Fruit fly (Drosophila melanogaster) whole organism, prepupa: ENCODE data around the gene CG31924.

ENCODE experiments used
- Blimp-1 ChIP-seq: fragments of 200-800 bp; sonication (Bioruptor generic); optimal IDR thresholded peaks from 3 replicates; lab custom pipeline; 2017; ENCODE audit warnings: missing biosample characterization, missing genetic modification characterization, mild to moderate bottlenecking, moderate library complexity, missing genetic modification reagents
- CG10631 ChIP-seq: fragments of 200-800 bp; sonication (Bioruptor generic); optimal IDR thresholded peaks from 2 replicates; lab custom pipeline; 2016; ENCODE audit warnings: missing biosample characterization, missing genetic modification characterization
- CG10669 ChIP-seq: fragments of 200-800 bp; sonication (Bioruptor generic); optimal IDR thresholded peaks from 3 replicates; lab custom pipeline; 2018; ENCODE audit warnings: missing biosample characterization, mild to moderate bottlenecking, missing genetic modification characterization, moderate library complexity
- CG11294 ChIP-seq: fragments of 200-800 bp; sonication (Bioruptor generic); IDR thresholded peaks from 2 replicates; pipeline ENCODE4 v1.3.6; 2022; ENCODE audit warnings: missing biosample characterization, missing genetic modification characterization
- CG11762 ChIP-seq: fragments of 200-800 bp; sonication (Bioruptor generic); optimal IDR thresholded peaks from 3 replicates; lab custom pipeline; 2016; ENCODE audit warnings: missing biosample characterization, missing genetic modification characterization; ENCODE audit not compliant: insufficient read depth
- CG15336 ChIP-seq: fragments of 200-800 bp; sonication (Bioruptor generic); IDR thresholded peaks from 2 replicates; pipeline ENCODE4 v1.3.6; 2022; ENCODE audit warnings: missing biosample characterization, missing genetic modification characterization
- CG1621 ChIP-seq: fragments of 200-800 bp; sonication (Bioruptor generic); optimal IDR thresholded peaks from 3 replicates; lab custom pipeline; 2018; ENCODE audit warnings: missing biosample characterization, mild to moderate bottlenecking, missing genetic modification characterization
- CG16779 ChIP-seq: fragments of 200-800 bp; sonication (Bioruptor generic); optimal IDR thresholded peaks from 3 replicates; lab custom pipeline; 2017; ENCODE audit warnings: missing biosample characterization, mild to moderate bottlenecking, missing genetic modification characterization
- CG32006 ChIP-seq: fragments of 200-800 bp; sonication (Bioruptor generic); optimal IDR thresholded peaks from 3 replicates; lab custom pipeline; 2017; ENCODE audit warnings: missing biosample characterization, mild to moderate bottlenecking, missing genetic modification characterization
- CG4318 ChIP-seq: fragments of 200-800 bp; sonication (Bioruptor generic); optimal IDR thresholded peaks from 3 replicates; lab custom pipeline; 2017; ENCODE audit warnings: missing biosample characterization, mild to moderate bottlenecking, missing genetic modification characterization
- CG6163 ChIP-seq: fragments of 200-800 bp; sonication (Bioruptor generic); IDR thresholded peaks from 3 replicates; pipeline ENCODE4 v1.3.6; 2022; ENCODE audit warnings: missing biosample characterization, missing genetic modification characterization
- CG6276 ChIP-seq: fragments of 200-800 bp; sonication (Bioruptor generic); optimal IDR thresholded peaks from 2 replicates; lab custom pipeline; 2017; ENCODE audit warnings: missing biosample characterization, mild to moderate bottlenecking, missing genetic modification characterization
- CG6792 ChIP-seq: fragments of 200-800 bp; sonication (Bioruptor generic); optimal IDR thresholded peaks from 3 replicates; lab custom pipeline; 2016; ENCODE audit warnings: missing biosample characterization, missing genetic modification characterization
- CG6808 ChIP-seq: fragments of 200-800 bp; sonication (Bioruptor generic); optimal IDR thresholded peaks from 3 replicates; lab custom pipeline; 2017; ENCODE audit warnings: missing biosample characterization, missing genetic modification characterization, mild to moderate bottlenecking, moderate library complexity, missing genetic modification reagents
- CG6854 ChIP-seq: fragments of 200-800 bp; sonication (Bioruptor generic); optimal IDR thresholded peaks from 2 replicates; lab custom pipeline; 2017; ENCODE audit warnings: missing biosample characterization, mild to moderate bottlenecking, missing genetic modification characterization
- CG8119 ChIP-seq: fragments of 200-800 bp; sonication (Bioruptor generic); IDR thresholded peaks from 3 replicates; pipeline ENCODE4 v1.3.6; 2022; ENCODE audit warnings: missing biosample characterization, missing genetic modification characterization
- CG8632 ChIP-seq: fragments of 200-800 bp; sonication (Bioruptor generic); optimal IDR thresholded peaks from 3 replicates; lab custom pipeline; 2016; ENCODE audit warnings: missing biosample characterization, missing genetic modification characterization
- CG9139 ChIP-seq: fragments of 200-800 bp; sonication (Bioruptor generic); optimal IDR thresholded peaks from 3 replicates; lab custom pipeline; 2017; ENCODE audit warnings: missing biosample characterization, mild to moderate bottlenecking, missing genetic modification characterization
- Eip78C ChIP-seq: fragments of 200-800 bp; sonication (Bioruptor generic); peaks from one replicate; lab custom pipeline; 2016; ENCODE audit warnings: missing biosample characterization, missing genetic modification characterization
- Eip93F ChIP-seq: fragments of 200-800 bp; sonication (Bioruptor generic); optimal IDR thresholded peaks from 2 replicates; lab custom pipeline; 2016; ENCODE audit warnings: missing biosample characterization, mild to moderate bottlenecking, missing genetic modification characterization
- Ets21C ChIP-seq: fragments of 200-800 bp; sonication (Bioruptor generic); optimal IDR thresholded peaks from 3 replicates; lab custom pipeline; 2016; ENCODE audit warnings: missing biosample characterization, missing genetic modification characterization
- Gug ChIP-seq: fragments of 200-800 bp; sonication (Bioruptor generic); IDR thresholded peaks from 2 replicates; pipeline ENCODE4 v1.3.6; 2022; ENCODE audit warnings: missing biosample characterization, missing genetic modification characterization
- Hr38 ChIP-seq: sonication (Bioruptor generic); optimal IDR thresholded peaks from 2 replicates; lab custom pipeline; 2016; ENCODE audit warnings: missing biosample characterization, missing genetic modification characterization
- Hr4 ChIP-seq: fragments of 200-800 bp; sonication (Bioruptor generic); optimal IDR thresholded peaks from 3 replicates; lab custom pipeline; 2016; ENCODE audit warnings: missing biosample characterization, missing genetic modification characterization
- Lpt ChIP-seq: fragments of 200-800 bp; sonication (Bioruptor generic); optimal IDR thresholded peaks from 3 replicates; lab custom pipeline; 2016; ENCODE audit warnings: missing biosample characterization, missing genetic modification characterization
- Met ChIP-seq: fragments of 200-800 bp; sonication (Bioruptor generic); optimal IDR thresholded peaks from 3 replicates; lab custom pipeline; 2016; ENCODE audit warnings: missing biosample characterization, missing genetic modification characterization
- OdsH ChIP-seq: fragments of 200-800 bp; sonication (Bioruptor generic); optimal IDR thresholded peaks from 3 replicates; lab custom pipeline; 2016; ENCODE audit warnings: missing biosample characterization, missing genetic modification characterization
- Smox ChIP-seq: fragments of 200-800 bp; sonication (Bioruptor generic); optimal IDR thresholded peaks from 3 replicates; lab custom pipeline; 2016; ENCODE audit warnings: missing biosample characterization, missing genetic modification characterization
- Sox102F ChIP-seq: fragments of 200-800 bp; sonication (Bioruptor generic); optimal IDR thresholded peaks from 2 replicates; lab custom pipeline; 2016; ENCODE audit warnings: missing biosample characterization, mild to moderate bottlenecking, missing genetic modification characterization
- Sox14 ChIP-seq: fragments of 200-800 bp; sonication (Bioruptor generic); optimal IDR thresholded peaks from 3 replicates; lab custom pipeline; 2016; ENCODE audit warnings: missing biosample characterization, missing genetic modification characterization
- Sox15 ChIP-seq: fragments of 200-800 bp; sonication (Bioruptor generic); optimal IDR thresholded peaks from 3 replicates; lab custom pipeline; 2016; ENCODE audit warnings: missing biosample characterization, missing genetic modification characterization
- achi ChIP-seq: fragments of 200-800 bp; sonication (Bioruptor generic); optimal IDR thresholded peaks from 3 replicates; lab custom pipeline; 2016; ENCODE audit warnings: missing biosample characterization, missing genetic modification characterization
- acj6 ChIP-seq: fragments of 200-800 bp; sonication (Bioruptor generic); optimal IDR thresholded peaks from 3 replicates; lab custom pipeline; 2016; ENCODE audit warnings: missing biosample characterization, missing genetic modification characterization
- cyc ChIP-seq: fragments of 200-800 bp; sonication (Bioruptor generic); optimal IDR thresholded peaks from 3 replicates; lab custom pipeline; 2016; ENCODE audit warnings: missing biosample characterization, missing genetic modification characterization
- dsx ChIP-seq: fragments of 200-800 bp; optimal IDR thresholded peaks from 3 replicates; lab custom pipeline; 2019; ENCODE audit warnings: missing biosample characterization, mild to moderate bottlenecking, missing genetic modification characterization, moderate library complexity; ENCODE audit not compliant: poor library complexity, severe bottlenecking
- eg ChIP-seq: fragments of 200-800 bp; sonication (Bioruptor generic); IDR thresholded peaks from 3 replicates; pipeline ENCODE4 v1.3.6; 2022; ENCODE audit warnings: missing biosample characterization, missing genetic modification characterization
- esn ChIP-seq: fragments of 200-800 bp; sonication (Bioruptor generic); optimal IDR thresholded peaks from 2 replicates; lab custom pipeline; 2016; ENCODE audit warnings: missing biosample characterization, mild to moderate bottlenecking, missing genetic modification characterization, moderate library complexity
- fd85E ChIP-seq: fragments of 200-800 bp; sonication (Bioruptor generic); optimal IDR thresholded peaks from 3 replicates; lab custom pipeline; 2016; ENCODE audit warnings: missing biosample characterization, missing genetic modification characterization
- lz ChIP-seq: fragments of 200-800 bp; sonication (Bioruptor generic); optimal IDR thresholded peaks from 3 replicates; lab custom pipeline; 2016; ENCODE audit warnings: missing biosample characterization, missing genetic modification characterization
- pdm3 ChIP-seq: fragments of 200-800 bp; sonication (Bioruptor generic); optimal IDR thresholded peaks from 3 replicates; lab custom pipeline; 2016; ENCODE audit warnings: missing biosample characterization, missing genetic modification characterization
- spab ChIP-seq: fragments of 200-800 bp; sonication (Bioruptor generic); optimal IDR thresholded peaks from 2 replicates; lab custom pipeline; 2017; ENCODE audit warnings: missing biosample characterization, mild to moderate bottlenecking, missing genetic modification characterization, missing genetic modification reagents
- ss ChIP-seq, 2 experiments: fragments of 200-800 bp; sonication (Bioruptor generic); optimal IDR thresholded peaks; 2 replicates in 1 of 2; 3 replicates in 1 of 2; lab custom pipeline; 2017 to 2018; ENCODE audit warnings: mild to moderate bottlenecking in 2 of 2, missing biosample characterization in 2 of 2, missing genetic modification characterization in 2 of 2, moderate library complexity in 1 of 2
- svp ChIP-seq: fragments of 200-800 bp; sonication (Bioruptor generic); peaks from one replicate; lab custom pipeline; 2016; ENCODE audit warnings: missing biosample characterization, missing genetic modification characterization
- topi ChIP-seq: fragments of 200-800 bp; sonication (Bioruptor generic); optimal IDR thresholded peaks from 3 replicates; lab custom pipeline; 2016; ENCODE audit warnings: missing biosample characterization, missing genetic modification characterization

The CG31924 gene

DNA sequence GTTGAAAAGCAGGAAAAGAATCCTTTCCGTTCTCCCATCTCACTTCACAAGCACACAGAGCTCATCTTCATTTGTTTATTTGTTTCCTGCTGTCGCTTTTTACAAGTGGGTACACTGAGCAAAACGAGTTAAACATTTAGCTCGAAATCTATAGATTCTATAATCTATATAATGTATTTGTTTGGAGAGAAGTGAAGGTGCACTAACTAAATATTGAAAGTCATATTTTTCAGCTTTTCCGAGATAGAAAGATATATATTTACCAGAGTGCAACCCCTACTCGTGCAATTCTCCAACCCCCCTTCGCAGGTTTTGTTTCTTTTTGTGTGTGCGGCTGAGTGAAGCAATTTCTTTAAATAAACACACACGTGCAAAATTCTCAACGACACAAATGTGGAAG, 33.1 kb upstream of the CG31924 start (continued):
- TF ChIP-seq CG15336 (GFP tag; lab: Robert Waterston, UW) (peak; percentile 56; the same call in 1 of the 2 replicates), CG4318 (GFP tag; lab: Kevin White, UChicago) (no peak), spab (GFP tag; lab: Kevin White, UChicago) (peak; percentile 41), Gug (GFP tag; lab: Robert Waterston, UW) (peak; percentile 22; the same call in 1 of the 2 replicates), CG6276 (GFP tag; lab: Kevin White, UChicago) (peak; percentile 34), CG9139 (GFP tag; lab: Kevin White, UChicago) (no peak), dsx (GFP tag; lab: Kevin White, UChicago) (peak; percentile 35), OdsH (peak; percentile 47), CG8632 (GFP tag; lab: Kevin White, UChicago) (no peak), cyc (GFP tag; lab: Kevin White, UChicago) (peak; percentile 25), topi (no peak), CG1621 (tag; lab: Kevin White, UChicago) (peak; percentile 24), Sox14 (peak; percentile 37), CG10669 (GFP tag; lab: Kevin White, UChicago) (peak; percentile 57), Eip93F (GFP tag; lab: Kevin White, UChicago) (no peak), CG11762 (no peak), CG16779 (tag; lab: Kevin White, UChicago) (no peak), CG8119 (GFP tag; lab: Robert Waterston, UW) (peak; percentile 29; the same call in 1 of the 3 replicates), CG10631 (GFP tag; lab: Kevin White, UChicago) (peak; percentile 68), lz (GFP tag; lab: Kevin White, UChicago) (peak; percentile 9), CG6854 (GFP tag; lab: Kevin White, UChicago) (no peak)
- TF ChIP-seq, all 60 proteins: peak for 38

- TF ChIP-seq cyc (GFP tag; lab: Kevin White, UChicago) (no peak), Hr38 (no peak), svp (GFP tag; lab: Kevin White, UChicago) (no peak), CG32006 (peak; percentile 18), Eip78C (GFP tag; lab: Kevin White, UChicago) (peak; percentile 60), dsx (GFP tag; lab: Kevin White, UChicago) (no peak), pdm3 (GFP tag; lab: Kevin White, UChicago) (no peak), esn (GFP tag; lab: Kevin White, UChicago) (no peak), CG10669 (GFP tag; lab: Kevin White, UChicago) (no peak), Sox15 (no peak), CG15336 (GFP tag; lab: Robert Waterston, UW) (0 out of 2 replicates have a peak, but pooled peaks have one; percentile 7), CG10631 (GFP tag; lab: Kevin White, UChicago) (no peak), CG6163 (GFP tag; lab: Robert Waterston, UW) (no peak), achi (GFP tag; lab: Kevin White, UChicago) (no peak), ss (GFP tag; optimal IDR thresholded peaks at IDR 0.05; lab: Kevin White, UChicago) (no peak), OdsH (peak; percentile 0), Ets21C (GFP tag; lab: Kevin White, UChicago) (no peak), CG11294 (GFP tag; lab: Robert Waterston, UW) (no peak), CG6854 (GFP tag; lab: Kevin White, UChicago) (no peak), Met (GFP tag; lab: Kevin White, UChicago) (no peak)
Measured at dm6 chr2L:1386512-1386911, 31.8 kb upstream of the CG31924 start.

DNA sequence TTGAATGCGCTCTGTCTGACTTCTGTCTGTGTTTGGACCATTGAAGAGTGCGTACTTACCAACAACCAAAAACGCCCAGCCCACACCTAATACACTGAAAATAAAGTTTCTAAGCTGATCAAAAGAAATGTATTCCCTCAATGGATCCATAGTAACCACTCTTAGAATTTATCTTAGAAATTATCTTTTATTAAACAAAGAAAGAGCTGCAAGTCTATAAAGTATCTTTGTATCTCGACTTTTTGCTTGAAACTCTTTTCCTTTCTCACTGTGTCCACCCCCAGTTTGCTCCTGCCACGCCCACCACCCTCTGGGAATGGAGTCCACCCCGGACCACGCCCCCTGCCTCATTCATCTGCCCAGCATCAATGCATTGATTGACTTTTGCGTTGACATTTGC, 22.9 kb upstream of the CG31924 start:
- no peak for TF ChIP-seq svp (GFP tag; lab: Kevin White, UChicago)
- no peak for TF ChIP-seq Smox (GFP tag; lab: Kevin White, UChicago)
- TF ChIP-seq CG1621 (tag; lab: Kevin White, UChicago): no peak
- no peak for TF ChIP-seq CG9139 (GFP tag; lab: Kevin White, UChicago)
- no peak for TF ChIP-seq CG10631 (GFP tag; lab: Kevin White, UChicago)
- TF ChIP-seq CG4318 (GFP tag; lab: Kevin White, UChicago): no peak
- TF ChIP-seq acj6 (GFP tag; lab: Kevin White, UChicago): no peak
- no peak for TF ChIP-seq Sox102F (GFP tag; lab: Kevin White, UChicago)
- no peak for TF ChIP-seq CG6792 (GFP tag; lab: Kevin White, UChicago)
- no peak for TF ChIP-seq Lpt (GFP tag; lab: Kevin White, UChicago)
- no peak for TF ChIP-seq Hr38
- no peak for TF ChIP-seq cyc (GFP tag; lab: Kevin White, UChicago)
- TF ChIP-seq Blimp-1: no peak
- no peak for TF ChIP-seq Gug (GFP tag; lab: Robert Waterston, UW)
- TF ChIP-seq eg: no peak
- TF ChIP-seq CG10669 (GFP tag; lab: Kevin White, UChicago): no peak
- no peak for TF ChIP-seq CG6808 (GFP tag; lab: Kevin White, UChicago)
- TF ChIP-seq achi (GFP tag; lab: Kevin White, UChicago): no peak
- TF ChIP-seq fd85E: no peak
- TF ChIP-seq Hr4 (GFP tag; lab: Kevin White, UChicago): no peak
